Worm (Caenorhabditis elegans) whole organism, early embryonic: ENCODE data around the gene F22F4.4.

Experiments
- F13C5.2 ChIP-seq: sonication (generic microtip); optimal IDR thresholded peaks from 2 replicates; lab custom pipeline; 2017; ENCODE audit warnings: mild to moderate bottlenecking, missing genetic modification characterization, inconsistent platforms, missing compliant biosample characterization
- ama-1 ChIP-seq: fragments of 150-350 bp; optimal IDR thresholded peaks from 2 replicates; lab custom pipeline; 2014
- ceh-13 ChIP-seq: fragments of 200-800 bp; sonication (Bioruptor generic); optimal IDR thresholded peaks from 2 replicates; lab custom pipeline; 2018; ENCODE audit warnings: mild to moderate bottlenecking, missing genetic modification characterization, missing compliant biosample characterization
- ceh-36 ChIP-seq: sonication (generic microtip); optimal IDR thresholded peaks from 2 replicates; lab custom pipeline; 2016; ENCODE audit warnings: missing genetic modification characterization, inconsistent platforms, missing compliant biosample characterization
- ets-7 ChIP-seq: sonication (generic microtip); optimal IDR thresholded peaks from 2 replicates; lab custom pipeline; 2016; ENCODE audit warnings: missing genotype, missing genetic modification characterization, missing compliant biosample characterization
- flt-1 ChIP-seq: fragments of 200-800 bp; sonication (Bioruptor generic); IDR thresholded peaks from 2 replicates; pipeline ENCODE4 v1.3.6; 2022; ENCODE audit warnings: missing genetic modification characterization, missing compliant biosample characterization
- hmbx-1 ChIP-seq: sonication (generic microtip); optimal IDR thresholded peaks from 2 replicates; lab custom pipeline; 2016; ENCODE audit warnings: mild to moderate bottlenecking, missing genetic modification characterization, missing compliant biosample characterization
- hnd-1 ChIP-seq: sonication (generic microtip); optimal IDR thresholded peaks from 2 replicates; lab custom pipeline; 2016; ENCODE audit warnings: missing genetic modification characterization, missing compliant biosample characterization
- pes-1 ChIP-seq: fragments of 200-800 bp; sonication (Bioruptor generic); IDR thresholded peaks from 2 replicates; pipeline ENCODE4 v1.3.6; 2022; ENCODE audit warnings: missing genetic modification reagents, missing genetic modification characterization, missing compliant biosample characterization
- scrt-1 ChIP-seq: fragments of 200-800 bp; sonication (Bioruptor generic); IDR thresholded peaks from 2 replicates; pipeline ENCODE4 v1.3.6; 2022; ENCODE audit warnings: missing genetic modification characterization, missing compliant biosample characterization
- tbx-11 ChIP-seq: fragments of 200-800 bp; sonication (Bioruptor generic); IDR thresholded peaks from 2 replicates; pipeline ENCODE4 v1.3.6; 2022; ENCODE audit warnings: missing genetic modification characterization, missing compliant biosample characterization
- tbx-37 ChIP-seq: fragments of 200-800 bp; sonication (Bioruptor generic); conservative IDR thresholded peaks from 2 replicates; pipeline ENCODE4 v1.3.6; 2022; ENCODE audit warnings: missing genetic modification reagents, missing genetic modification characterization, missing compliant biosample characterization
- tra-4 ChIP-seq: sonication (generic microtip); optimal IDR thresholded peaks from 2 replicates; lab custom pipeline; 2017; ENCODE audit warnings: missing genetic modification characterization, missing compliant biosample characterization

ce11 chrX:5999103-5999554 is 2.2 kb downstream of the F22F4.4 start, which contains the start of gene F22F4.9:
- no peak for TF ChIP-seq flt-1 (GFP tag; lab: Robert Waterston, UW)
- no peak for TF ChIP-seq ama-1 (lab: Kevin White, UChicago)
- TF ChIP-seq pes-1: no peak
- TF ChIP-seq ets-7: no peak
- TF ChIP-seq scrt-1 (GFP tag; lab: Robert Waterston, UW): no peak
- TF ChIP-seq hmbx-1: no peak
- no peak for TF ChIP-seq hnd-1 (tag; lab: Kevin White, UChicago)
- TF ChIP-seq tbx-37 (GFP tag; lab: Robert Waterston, UW): no peak
- no peak for TF ChIP-seq F13C5.2 (tag; lab: Kevin White, UChicago)
- TF ChIP-seq tbx-11 (GFP tag; lab: Robert Waterston, UW): no peak
- no peak for TF ChIP-seq tra-4 (tag; lab: Kevin White, UChicago)
- no peak for TF ChIP-seq ceh-36 (tag; lab: Kevin White, UChicago)
- no peak for TF ChIP-seq ceh-13 (GFP tag; lab: Kevin White, UChicago)
